Worm (Caenorhabditis elegans) whole organism, young adult: ENCODE measurements around the gene fbxb-9.

Experiments used
- B0035.1 ChIP-seq: sonication (generic microtip); optimal IDR thresholded peaks from 2 replicates; lab custom pipeline; 2016; ENCODE audit warnings: missing genetic modification characterization, mild to moderate bottlenecking, missing compliant biosample characterization, missing genotype, missing genetic modification reagents
- B0336.3 ChIP-seq: fragments of 200-800 bp; sonication (Bioruptor generic); IDR thresholded peaks from 2 replicates; pipeline ENCODE4 v1.3.6; 2022; ENCODE audit warnings: missing genetic modification characterization, missing compliant biosample characterization
- C17E4.6 ChIP-seq: fragments of 200-800 bp; sonication (Bioruptor generic); IDR thresholded peaks from 2 replicates; pipeline ENCODE4 v1.3.6; 2022; ENCODE audit warnings: missing genetic modification reagents, missing genetic modification characterization, missing compliant biosample characterization
- F10E7.11 ChIP-seq: sonication (generic microtip); optimal IDR thresholded peaks from 2 replicates; lab custom pipeline; 2017; ENCODE audit warnings: mild to moderate bottlenecking, missing genetic modification characterization, moderate library complexity, missing compliant biosample characterization
- F22D6.2 ChIP-seq: sonication (generic microtip); optimal IDR thresholded peaks from 2 replicates; lab custom pipeline; 2016; ENCODE audit warnings: mild to moderate bottlenecking, missing genetic modification characterization, missing compliant biosample characterization
- F23B12.7 ChIP-seq: sonication (generic microtip); optimal IDR thresholded peaks from 2 replicates; lab custom pipeline; 2017; ENCODE audit warnings: missing genetic modification characterization, mild to moderate bottlenecking, missing compliant biosample characterization, antibody characterized with exemption, moderate library complexity; ENCODE audit not compliant: insufficient read depth
- F57A8.1 ChIP-seq: fragments of 200-800 bp; sonication (Bioruptor generic); optimal IDR thresholded peaks from 2 replicates; lab custom pipeline; 2018; ENCODE audit warnings: mild to moderate bottlenecking, missing genetic modification characterization, moderate library complexity, missing compliant biosample characterization
- K11D2.4 ChIP-seq: fragments of 200-800 bp; sonication (Bioruptor generic); IDR thresholded peaks from 2 replicates; pipeline ENCODE4 v1.3.6; 2022; ENCODE audit warnings: missing genetic modification reagents, missing genetic modification characterization, missing compliant biosample characterization
- K12H6.12 ChIP-seq: fragments of 200-800 bp; sonication (Bioruptor generic); optimal IDR thresholded peaks from 2 replicates; lab custom pipeline; 2018; ENCODE audit warnings: mild to moderate bottlenecking, missing genetic modification characterization, missing compliant biosample characterization
- T07F8.4 ChIP-seq: sonication (generic microtip); optimal IDR thresholded peaks from 2 replicates; lab custom pipeline; 2016; ENCODE audit warnings: mild to moderate bottlenecking, missing genetic modification characterization, moderate library complexity, missing compliant biosample characterization
- ZK185.1 ChIP-seq: sonication (generic microtip); optimal IDR thresholded peaks from 2 replicates; lab custom pipeline; 2016; ENCODE audit warnings: mild to moderate bottlenecking, missing genetic modification characterization, missing compliant biosample characterization; ENCODE audit not compliant: poor library complexity, severe bottlenecking
- ama-1 ChIP-seq, 3 experiments: fragments of 150-350 bp in 1 of 3; sonication (generic microtip) in 2 of 3; optimal IDR thresholded peaks; 2 replicates each; lab custom pipeline; 2014 to 2018; ENCODE audit warnings: missing biosample characterization in 2 of 3, missing genetic modification characterization in 2 of 3, missing genetic modification reagents in 2 of 3
- aptf-2 ChIP-seq: fragments of 200-800 bp; sonication (Bioruptor generic); conservative IDR thresholded peaks from 2 replicates; pipeline ENCODE4 v1.3.6; 2022; ENCODE audit warnings: missing genetic modification reagents, missing genetic modification characterization, missing compliant biosample characterization
- attf-6 ChIP-seq: fragments of 200-800 bp; sonication (Bioruptor generic); IDR thresholded peaks from 2 replicates; pipeline ENCODE4 v1.3.6; 2022; ENCODE audit warnings: missing genetic modification reagents, missing genetic modification characterization, missing compliant biosample characterization
- cebp-2 ChIP-seq: fragments of 200-800 bp; sonication (Bioruptor generic); IDR thresholded peaks from 2 replicates; pipeline ENCODE4 v1.3.6; 2022; ENCODE audit warnings: missing genetic modification characterization, missing compliant biosample characterization
- ceh-100 ChIP-seq: fragments of 200-800 bp; sonication (Bioruptor generic); IDR thresholded peaks from 2 replicates; pipeline ENCODE4 v1.3.6; 2022; ENCODE audit warnings: missing genetic modification reagents, missing genetic modification characterization, missing compliant biosample characterization
- ceh-27 ChIP-seq: fragments of 200-800 bp; sonication (Bioruptor generic); optimal IDR thresholded peaks from 2 replicates; lab custom pipeline; 2018; ENCODE audit warnings: mild to moderate bottlenecking, missing genetic modification characterization, moderate library complexity, missing compliant biosample characterization
- ceh-40 ChIP-seq: fragments of 200-800 bp; sonication (Bioruptor generic); IDR thresholded peaks from 2 replicates; pipeline ENCODE4 v1.3.6; 2022; ENCODE audit warnings: missing genetic modification characterization, missing compliant biosample characterization
- ceh-79 ChIP-seq: sonication (generic microtip); optimal IDR thresholded peaks from 2 replicates; lab custom pipeline; 2017; ENCODE audit warnings: mild to moderate bottlenecking, missing genetic modification characterization, missing compliant biosample characterization
- ceh-91 ChIP-seq: fragments of 200-800 bp; sonication (Bioruptor generic); IDR thresholded peaks from 2 replicates; pipeline ENCODE4 v1.3.6; 2022; ENCODE audit warnings: missing genetic modification reagents, missing genetic modification characterization, missing compliant biosample characterization
- chd-7 ChIP-seq: sonication (generic microtip); optimal IDR thresholded peaks from 2 replicates; lab custom pipeline; 2016; ENCODE audit warnings: mild to moderate bottlenecking, missing genetic modification characterization, moderate library complexity, missing compliant biosample characterization
- die-1 ChIP-seq: sonication (generic microtip); optimal IDR thresholded peaks from 2 replicates; lab custom pipeline; 2016; ENCODE audit warnings: missing genotype, mild to moderate bottlenecking, missing genetic modification characterization, missing compliant biosample characterization
- dox-1 ChIP-seq: fragments of 200-800 bp; sonication (Bioruptor generic); IDR thresholded peaks from 2 replicates; pipeline ENCODE4 v1.3.6; 2022; ENCODE audit warnings: missing genetic modification reagents, missing genetic modification characterization, missing compliant biosample characterization
- egrh-3 ChIP-seq: fragments of 200-800 bp; sonication (Bioruptor generic); IDR thresholded peaks from 2 replicates; pipeline ENCODE4 v1.3.6; 2022; ENCODE audit warnings: missing genetic modification reagents, missing genetic modification characterization, missing compliant biosample characterization
- ekl-4 ChIP-seq: fragments of 200-800 bp; sonication (Bioruptor generic); IDR thresholded peaks from 2 replicates; pipeline ENCODE4 v1.3.6; 2022; ENCODE audit warnings: missing genetic modification reagents, missing genetic modification characterization, missing compliant biosample characterization
- fkh-3 ChIP-seq: sonication (generic microtip); optimal IDR thresholded peaks from 2 replicates; lab custom pipeline; 2016; ENCODE audit warnings: mild to moderate bottlenecking, missing genetic modification characterization, missing compliant biosample characterization
- hlh-26 ChIP-seq: fragments of 200-800 bp; sonication (Bioruptor generic); conservative IDR thresholded peaks from 2 replicates; pipeline ENCODE4 v1.3.6; 2022; ENCODE audit warnings: missing genetic modification reagents, missing genetic modification characterization, missing compliant biosample characterization
- hmg-1.2 ChIP-seq: fragments of 200-800 bp; sonication (Bioruptor generic); IDR thresholded peaks from 2 replicates; pipeline ENCODE4 v1.3.6; 2022; ENCODE audit warnings: missing genetic modification reagents, missing genetic modification characterization, missing compliant biosample characterization
- hmg-20 ChIP-seq: fragments of 200-800 bp; sonication (Bioruptor generic); IDR thresholded peaks from 2 replicates; pipeline ENCODE4 v1.3.6; 2022; ENCODE audit warnings: missing genetic modification reagents, missing genetic modification characterization, missing compliant biosample characterization
- let-526 ChIP-seq: fragments of 200-800 bp; sonication (Bioruptor generic); IDR thresholded peaks from 2 replicates; pipeline ENCODE4 v1.3.6; 2022; ENCODE audit warnings: missing genetic modification reagents, missing genetic modification characterization, missing compliant biosample characterization
- let-607 ChIP-seq, 2 experiments: fragments of 200-800 bp in 1 of 2; sonication (Bioruptor generic) in 1 of 2; sonication (generic microtip) in 1 of 2; optimal IDR thresholded peaks; 2 replicates each; lab custom pipeline; 2016 to 2018; ENCODE audit warnings: mild to moderate bottlenecking in 2 of 2, missing compliant biosample characterization in 2 of 2, missing genetic modification characterization in 2 of 2, moderate library complexity in 2 of 2, missing genotype in 1 of 2
- lir-1 ChIP-seq: fragments of 200-800 bp; sonication (Bioruptor generic); conservative IDR thresholded peaks from 2 replicates; pipeline ENCODE4 v1.3.6; 2022; ENCODE audit warnings: missing genetic modification reagents, missing genetic modification characterization, missing compliant biosample characterization
- lsy-27 ChIP-seq: sonication (generic microtip); optimal IDR thresholded peaks from 2 replicates; lab custom pipeline; 2017; ENCODE audit warnings: missing genetic modification characterization, mild to moderate bottlenecking, missing compliant biosample characterization, antibody characterized with exemption, missing genotype, borderline replicate concordance; ENCODE audit not compliant: insufficient read depth
- mcd-1 ChIP-seq: fragments of 200-800 bp; sonication (Bioruptor generic); IDR thresholded peaks from 2 replicates; pipeline ENCODE4 v1.3.6; 2022; ENCODE audit warnings: missing genetic modification reagents, missing genetic modification characterization, missing compliant biosample characterization
- nfyb-1 ChIP-seq: fragments of 200-800 bp; sonication (Bioruptor generic); IDR thresholded peaks from 2 replicates; pipeline ENCODE4 v1.3.6; 2022; ENCODE audit warnings: missing genetic modification reagents, missing genetic modification characterization, missing compliant biosample characterization
- nhr-179 ChIP-seq: sonication (generic microtip); optimal IDR thresholded peaks from 2 replicates; lab custom pipeline; 2016; ENCODE audit warnings: mild to moderate bottlenecking, missing genetic modification characterization, missing compliant biosample characterization
- nhr-80 ChIP-seq: sonication (generic microtip); optimal IDR thresholded peaks from 2 replicates; lab custom pipeline; 2016; ENCODE audit warnings: missing genetic modification characterization, missing compliant biosample characterization
- snpc-3.4 ChIP-seq: sonication (generic microtip); optimal IDR thresholded peaks from 2 replicates; lab custom pipeline; 2017; ENCODE audit warnings: missing genetic modification characterization, mild to moderate bottlenecking, missing compliant biosample characterization, antibody characterized with exemption, moderate library complexity, missing genotype, missing genetic modification reagents
- snpc-4 ChIP-seq, 5 experiments: fragments of 150-350 bp in 1 of 5; sonication (generic microtip) in 4 of 5; optimal IDR thresholded peaks; 2 replicates each; lab custom pipeline; 2014 to 2018; ENCODE audit warnings: missing genetic modification characterization in 5 of 5, missing biosample characterization in 3 of 5, antibody characterized with exemption in 2 of 5, mild to moderate bottlenecking in 2 of 5, missing compliant biosample characterization in 2 of 5, missing genotype in 2 of 5, moderate library complexity in 2 of 5, missing genetic modification reagents in 1 of 5
- tbp1 ChIP-seq: fragments of 200-800 bp; sonication (Bioruptor generic); optimal IDR thresholded peaks from 2 replicates; lab custom pipeline; 2018; ENCODE audit warnings: mild to moderate bottlenecking, missing genetic modification characterization, missing compliant biosample characterization
- xnd-1 ChIP-seq: sonication (generic microtip); optimal IDR thresholded peaks from 2 replicates; lab custom pipeline; 2016; ENCODE audit warnings: missing genotype, missing genetic modification reagents, missing genetic modification characterization, missing compliant biosample characterization
- zfh-2 ChIP-seq: fragments of 200-800 bp; sonication (Bioruptor generic); conservative IDR thresholded peaks from 2 replicates; pipeline ENCODE4 v1.3.6; 2022; ENCODE audit warnings: missing genetic modification reagents, missing genetic modification characterization, missing compliant biosample characterization
- ztf-18 ChIP-seq: sonication (generic microtip); optimal IDR thresholded peaks from 2 replicates; lab custom pipeline; 2016; ENCODE audit warnings: missing genotype, mild to moderate bottlenecking, missing genetic modification characterization, missing compliant biosample characterization
- ztf-22 ChIP-seq: fragments of 200-800 bp; sonication (Bioruptor generic); optimal IDR thresholded peaks from 2 replicates; lab custom pipeline; 2018; ENCODE audit warnings: mild to moderate bottlenecking, missing genetic modification characterization, moderate library complexity, missing compliant biosample characterization
- ztf-26 ChIP-seq: sonication (generic microtip); optimal IDR thresholded peaks from 2 replicates; lab custom pipeline; 2017; ENCODE audit warnings: missing genetic modification characterization, missing compliant biosample characterization
- ztf-6 ChIP-seq: fragments of 200-800 bp; sonication (Bioruptor generic); IDR thresholded peaks from 2 replicates; pipeline ENCODE4 v1.3.6; 2022; ENCODE audit warnings: missing genetic modification reagents, missing genetic modification characterization, missing compliant biosample characterization

fbxb-9 gene

ce11 chrIV:11118837-11119491 is 43.4 kb downstream of the fbxb-9 start, which contains the start of the genes imp-2 and enpl-1 (continued):
- TF ChIP-seq fkh-3 (tag; lab: Kevin White, UChicago) (no peak), nfyb-1 (GFP tag; lab: Robert Waterston, UW) (peak; percentile 100), K11D2.4 (GFP tag; lab: Robert Waterston, UW) (peak; percentile 60), ceh-91 (GFP tag; lab: Robert Waterston, UW) (no peak), T07F8.4 (no peak), attf-6 (no peak), snpc-3.4 (tag; lab: Kevin White, UChicago) (no peak), ztf-26 (peak; percentile 37), hlh-26 (GFP tag; lab: Robert Waterston, UW) (no peak), mcd-1 (GFP tag; lab: Robert Waterston, UW) (peak; percentile 82), ama-1 (optimal IDR thresholded peaks at IDR 0.05; lab: Kevin White, UChicago) (no peak), ama-1 (GFP tag; optimal IDR thresholded peaks at IDR 0.05; lab: Kevin White, UChicago) (peak in 1 of 2 experiments; percentile 41), F57A8.1 (GFP tag; lab: Kevin White, UChicago) (peak; percentile 40), die-1 (tag; lab: Kevin White, UChicago) (peak; percentile 12), ztf-18 (peak; percentile 76), ztf-6 (GFP tag; lab: Robert Waterston, UW) (no peak), nhr-80 (tag; lab: Kevin White, UChicago) (peak; percentile 96), K12H6.12 (tag; lab: Kevin White, UChicago) (peak; percentile 86), B0336.3 (GFP tag; lab: Robert Waterston, UW) (peak; percentile 83), tbp1 (peak; percentile 65), ceh-79 (tag; lab: Kevin White, UChicago) (no peak), let-526 (peak; percentile 40; the same call in 1 of the 2 replicates), egrh-3 (peak; percentile 69), B0035.1 (no peak), hmg-1.2 (GFP tag; lab: Robert Waterston, UW) (peak; percentile 97), snpc-4 (GFP tag; optimal IDR thresholded peaks at IDR 0.05; lab: Kevin White, UChicago) (no peak), snpc-4 (tag; optimal IDR thresholded peaks at IDR 0.05; lab: Kevin White, UChicago) (peak in 3 of 4 experiments; percentile 68 to 78 (median 71)), xnd-1 (tag; lab: Kevin White, UChicago) (no peak), zfh-2 (GFP tag; lab: Robert Waterston, UW) (peak; percentile 97), ceh-40 (no peak), dox-1 (GFP tag; lab: Robert Waterston, UW) (peak; percentile 96), lir-1 (peak; percentile 58; the same call in 1 of the 2 replicates), ztf-22 (peak; percentile 48), chd-7 (tag; lab: Kevin White, UChicago) (peak; percentile 79), ZK185.1 (peak; percentile 57), C17E4.6 (GFP tag; lab: Robert Waterston, UW) (no peak), hmg-20 (GFP tag; lab: Robert Waterston, UW) (no peak), ekl-4 (GFP tag; lab: Robert Waterston, UW) (peak; percentile 91), let-607 (tag; optimal IDR thresholded peaks at IDR 0.05; lab: Kevin White, UChicago) (peak; percentile 100), aptf-2 (no peak), ceh-27 (GFP tag; lab: Kevin White, UChicago) (peak; percentile 88), F22D6.2 (tag; lab: Kevin White, UChicago) (peak; percentile 51), lsy-27 (no peak), cebp-2 (GFP tag; lab: Robert Waterston, UW) (no peak), F10E7.11 (tag; lab: Kevin White, UChicago) (no peak), F23B12.7 (peak; percentile 21), nhr-179 (tag; lab: Kevin White, UChicago) (no peak), ceh-100 (GFP tag; lab: Robert Waterston, UW) (peak; percentile 77)
